Worm (Caenorhabditis elegans) whole organism, L4/young adult: ENCODE measurements around the gene odd-1.

Experiments used
- W03F9.2 ChIP-seq: fragments of 150-350 bp; optimal IDR thresholded peaks from 2 replicates; lab custom pipeline; 2014; ENCODE audit warnings: missing biosample characterization, missing genetic modification characterization
- him-1 ChIP-seq: sonication (generic microtip); optimal IDR thresholded peaks from 2 replicates; lab custom pipeline; 2016; ENCODE audit warnings: missing genotype, missing genetic modification reagents, missing genetic modification characterization, missing compliant biosample characterization

ce11 chrIII:7144749-7145148, 36.6 kb downstream of the odd-1 start, which contains the start of gene glr-2:
- TF ChIP-seq him-1 (tag; lab: Kevin White, UChicago) (no peak), W03F9.2 (tag; lab: Kevin White, UChicago) (no peak)
